Fruit fly (Drosophila melanogaster) whole organism, pupa: ENCODE measurements around the gene bbx.

ENCODE experiments used
- CG10348 ChIP-seq: fragments of 200-800 bp; sonication (Bioruptor generic); IDR thresholded peaks from 2 replicates; pipeline ENCODE4 v1.3.6; 2022; ENCODE audit warnings: missing biosample characterization, missing genetic modification characterization
- CG12605 ChIP-seq: fragments of 200-800 bp; sonication (Bioruptor generic); IDR thresholded peaks from 2 replicates; pipeline ENCODE4 v1.3.6; 2022; ENCODE audit warnings: missing biosample characterization, missing genetic modification characterization
- CG13204 ChIP-seq: fragments of 200-800 bp; sonication (Bioruptor generic); optimal IDR thresholded peaks from 2 replicates; lab custom pipeline; 2018; ENCODE audit warnings: missing biosample characterization, mild to moderate bottlenecking, missing genetic modification characterization, moderate library complexity
- CG14655 ChIP-seq: fragments of 200-800 bp; sonication (Bioruptor generic); optimal IDR thresholded peaks from 3 replicates; lab custom pipeline; 2017; ENCODE audit warnings: mild to moderate bottlenecking, missing biosample characterization, missing genetic modification reagents, missing genetic modification characterization
- CG15710 ChIP-seq: fragments of 200-800 bp; sonication (Bioruptor generic); optimal IDR thresholded peaks from 2 replicates; lab custom pipeline; 2018; ENCODE audit warnings: missing biosample characterization, mild to moderate bottlenecking, missing genetic modification characterization, moderate library complexity
- CG17806 ChIP-seq: fragments of 200-800 bp; sonication (Bioruptor generic); optimal IDR thresholded peaks from 2 replicates; lab custom pipeline; 2018; ENCODE audit warnings: missing biosample characterization, mild to moderate bottlenecking, missing genetic modification characterization, moderate library complexity
- CG32121 ChIP-seq: fragments of 200-800 bp; sonication (Bioruptor generic); IDR thresholded peaks from 2 replicates; pipeline ENCODE4 v1.3.6; 2022; ENCODE audit warnings: missing biosample characterization, missing genetic modification characterization
- CG34367 ChIP-seq: fragments of 200-800 bp; sonication (Bioruptor generic); optimal IDR thresholded peaks from 2 replicates; lab custom pipeline; 2018; ENCODE audit warnings: missing biosample characterization, mild to moderate bottlenecking, missing genetic modification characterization
- CG4496 ChIP-seq: fragments of 200-800 bp; sonication (Bioruptor generic); IDR thresholded peaks from 3 replicates; pipeline ENCODE4 v1.3.6; 2022; ENCODE audit warnings: missing biosample characterization, missing genetic modification characterization
- CG8159 ChIP-seq: fragments of 200-800 bp; sonication (Bioruptor generic); optimal IDR thresholded peaks from 3 replicates; lab custom pipeline; 2018; ENCODE audit warnings: missing biosample characterization, mild to moderate bottlenecking, missing genetic modification characterization, moderate library complexity
- CG8301 ChIP-seq: fragments of 200-800 bp; sonication (Bioruptor generic); optimal IDR thresholded peaks from 2 replicates; lab custom pipeline; 2018; ENCODE audit warnings: missing biosample characterization, mild to moderate bottlenecking, missing genetic modification characterization
- CG9948 ChIP-seq: fragments of 200-800 bp; sonication (Bioruptor generic); optimal IDR thresholded peaks from 2 replicates; lab custom pipeline; 2018; ENCODE audit warnings: missing biosample characterization, mild to moderate bottlenecking, missing genetic modification characterization, moderate library complexity
- D1 ChIP-seq: fragments of 200-800 bp; sonication (Bioruptor generic); optimal IDR thresholded peaks from 2 replicates; lab custom pipeline; 2018; ENCODE audit warnings: missing biosample characterization, mild to moderate bottlenecking, missing genetic modification characterization, moderate library complexity
- EcR ChIP-seq: fragments of 200-800 bp; sonication (Bioruptor generic); optimal IDR thresholded peaks from 3 replicates; lab custom pipeline; 2019; ENCODE audit warnings: missing biosample characterization, missing genetic modification characterization, mild to moderate bottlenecking, moderate library complexity, missing genetic modification reagents
- Ets98B ChIP-seq: fragments of 200-800 bp; sonication (Bioruptor generic); IDR thresholded peaks from 2 replicates; pipeline ENCODE4 v1.3.6; 2022; ENCODE audit warnings: missing biosample characterization, missing genetic modification characterization
- Pif1A ChIP-seq: fragments of 200-800 bp; sonication (Bioruptor generic); optimal IDR thresholded peaks from 3 replicates; lab custom pipeline; 2016; ENCODE audit warnings: missing biosample characterization, missing genetic modification characterization
- Pif1B ChIP-seq: fragments of 200-800 bp; sonication (Bioruptor generic); optimal IDR thresholded peaks from 3 replicates; lab custom pipeline; 2016; ENCODE audit warnings: missing biosample characterization, missing genetic modification characterization
- Snoo ChIP-seq: fragments of 200-800 bp; sonication (Bioruptor generic); optimal IDR thresholded peaks from 3 replicates; lab custom pipeline; 2017; ENCODE audit warnings: missing biosample characterization, mild to moderate bottlenecking, missing genetic modification characterization, inconsistent platforms
- fd96Ca ChIP-seq: fragments of 200-800 bp; sonication (Bioruptor generic); IDR thresholded peaks from 3 replicates; pipeline ENCODE4 v1.3.6; 2022; ENCODE audit warnings: missing biosample characterization, missing genetic modification characterization
- gl ChIP-seq: fragments of 200-800 bp; sonication (Bioruptor generic); optimal IDR thresholded peaks from 2 replicates; lab custom pipeline; 2018; ENCODE audit warnings: missing biosample characterization, mild to moderate bottlenecking, missing genetic modification characterization
- rn ChIP-seq: fragments of 200-800 bp; sonication (Bioruptor generic); IDR thresholded peaks from 2 replicates; pipeline ENCODE4 v1.3.6; 2022; ENCODE audit warnings: missing biosample characterization, missing genetic modification characterization

The bbx gene

dm6 chrX:21367363-21368072, 4.7 kb downstream of the bbx start:
- TF ChIP-seq CG17806 (tag; lab: Kevin White, UChicago) (peak; percentile 97), CG12605 (GFP tag; lab: Robert Waterston, UW) (peak; percentile 91), Pif1B (GFP tag; lab: Kevin White, UChicago) (peak; percentile 98), fd96Ca (GFP tag; lab: Robert Waterston, UW) (peak; percentile 98), CG13204 (GFP tag; lab: Kevin White, UChicago) (peak; percentile 95), D1 (tag; lab: Kevin White, UChicago) (peak; percentile 92), gl (tag; lab: Kevin White, UChicago) (peak; percentile 96), CG10348 (GFP tag; lab: Robert Waterston, UW) (peak; percentile 92), CG14655 (peak; percentile 99), EcR (GFP tag; lab: Kevin White, UChicago) (peak; percentile 39), Snoo (tag; lab: Kevin White, UChicago) (peak; percentile 99), CG32121 (peak; percentile 98), rn (peak; percentile 93), CG9948 (tag; lab: Kevin White, UChicago) (peak; percentile 98), CG34367 (tag; lab: Kevin White, UChicago) (peak; percentile 98), Pif1A (GFP tag; lab: Kevin White, UChicago) (peak; percentile 98), CG8301 (tag; lab: Kevin White, UChicago) (peak; percentile 99), CG4496 (GFP tag; lab: Robert Waterston, UW) (peak; percentile 98), Ets98B (GFP tag; lab: Robert Waterston, UW) (peak; percentile 96), CG15710 (tag; lab: Kevin White, UChicago) (peak; percentile 99), CG8159 (peak; percentile 99)

- TF ChIP-seq Pif1A (GFP tag; lab: Kevin White, UChicago): no peak
- no peak for TF ChIP-seq gl (tag; lab: Kevin White, UChicago)
- TF ChIP-seq Pif1B (GFP tag; lab: Kevin White, UChicago): no peak
- no peak for TF ChIP-seq Snoo (tag; lab: Kevin White, UChicago)
- no peak for TF ChIP-seq CG8159
- TF ChIP-seq CG13204 (GFP tag; lab: Kevin White, UChicago): peak; percentile 16
- peak; percentile 81; the same call in 2 of the 3 replicates for TF ChIP-seq CG4496 (GFP tag; lab: Robert Waterston, UW)
- TF ChIP-seq CG9948 (tag; lab: Kevin White, UChicago): no peak
- TF ChIP-seq D1 (tag; lab: Kevin White, UChicago): no peak
- TF ChIP-seq CG17806 (tag; lab: Kevin White, UChicago): no peak
- TF ChIP-seq CG32121: no peak; the same call in none of the 2 replicates
- TF ChIP-seq fd96Ca (GFP tag; lab: Robert Waterston, UW): peak; percentile 73; the same call in 2 of the 3 replicates
- no peak for TF ChIP-seq CG34367 (tag; lab: Kevin White, UChicago)
- TF ChIP-seq CG10348 (GFP tag; lab: Robert Waterston, UW): no peak
- TF ChIP-seq CG14655: no peak
- TF ChIP-seq Ets98B (GFP tag; lab: Robert Waterston, UW): peak; percentile 46; the same call in 1 of the 2 replicates
- TF ChIP-seq EcR (GFP tag; lab: Kevin White, UChicago): peak; percentile 88
- TF ChIP-seq rn: no peak
- peak; percentile 65 for TF ChIP-seq CG12605 (GFP tag; lab: Robert Waterston, UW)
- TF ChIP-seq CG8301 (tag; lab: Kevin White, UChicago): no peak
- TF ChIP-seq CG15710 (tag; lab: Kevin White, UChicago): no peak
Observed at dm6 chrX:21368410-21368918, 5.6 kb downstream of the bbx start.

dm6 chrX:21369149-21369988, 6.5 kb downstream of the bbx start:
- peak; percentile 29 for TF ChIP-seq EcR (GFP tag; lab: Kevin White, UChicago)
- no peak for TF ChIP-seq CG10348 (GFP tag; lab: Robert Waterston, UW)

- no peak for TF ChIP-seq CG32121
- TF ChIP-seq CG4496 (GFP tag; lab: Robert Waterston, UW): peak; percentile 75
Observed at dm6 chrX:21373659-21374426, 11.0 kb downstream of the bbx start, which contains the start of gene slgA. TSS of gene slgA (plus strand) at chrX:21374002.

dm6 chrX:21375595-21376047, 12.8 kb downstream of the bbx start:
- no peak for TF ChIP-seq CG10348 (GFP tag; lab: Robert Waterston, UW)
- TF ChIP-seq CG4496 (GFP tag; lab: Robert Waterston, UW): no peak
- no peak for TF ChIP-seq CG12605 (GFP tag; lab: Robert Waterston, UW)
- no peak for TF ChIP-seq CG13204 (GFP tag; lab: Kevin White, UChicago)
- no peak for TF ChIP-seq D1 (tag; lab: Kevin White, UChicago)
- peak; percentile 74 for TF ChIP-seq CG14655
- TF ChIP-seq Snoo (tag; lab: Kevin White, UChicago): peak; percentile 51
- peak; percentile 47 for TF ChIP-seq CG17806 (tag; lab: Kevin White, UChicago)
- TF ChIP-seq CG34367 (tag; lab: Kevin White, UChicago): peak; percentile 2
- peak; percentile 61 for TF ChIP-seq CG32121
- peak; percentile 53 for TF ChIP-seq CG9948 (tag; lab: Kevin White, UChicago)
- TF ChIP-seq CG8301 (tag; lab: Kevin White, UChicago): peak; percentile 65
- TF ChIP-seq EcR (GFP tag; lab: Kevin White, UChicago): no peak
- TF ChIP-seq CG8159: peak; percentile 68
- TF ChIP-seq gl (tag; lab: Kevin White, UChicago): no peak
- peak; percentile 55 for TF ChIP-seq Pif1A (GFP tag; lab: Kevin White, UChicago)
- peak; percentile 64 for TF ChIP-seq Pif1B (GFP tag; lab: Kevin White, UChicago)
- TF ChIP-seq rn: no peak
- 0 out of 3 replicates have a peak, but pooled peaks have one; percentile 5 for TF ChIP-seq fd96Ca (GFP tag; lab: Robert Waterston, UW)
- peak; percentile 57 for TF ChIP-seq CG15710 (tag; lab: Kevin White, UChicago)
- peak; percentile 69 for TF ChIP-seq Ets98B (GFP tag; lab: Robert Waterston, UW)
